Fruit fly (Drosophila melanogaster): Measurements from ENCODE around the gene Hcs.

The Hcs gene

DNA sequence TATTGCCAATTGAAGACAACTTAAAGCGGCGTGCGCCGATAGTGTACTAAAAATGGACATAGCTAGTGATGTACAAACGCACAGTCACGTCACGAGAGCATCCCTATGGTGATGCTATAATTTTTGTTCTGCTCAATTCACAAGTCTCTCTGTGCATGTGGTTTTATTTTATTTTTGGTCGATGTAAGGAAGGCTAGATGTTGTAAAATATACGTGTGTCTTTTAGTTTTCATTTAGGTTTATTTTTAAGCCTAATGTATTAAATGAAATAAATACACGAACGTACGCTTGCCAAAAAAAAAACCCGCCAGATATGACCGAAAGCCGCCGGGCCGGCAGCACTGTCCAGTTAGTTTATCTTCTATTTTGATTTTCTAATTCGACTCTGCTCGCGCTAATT is at the start of gene Hcs, which contains the start of the genes CG45100 and HDAC3 (continued):
- TF ChIP-seq CG8388 (GFP tag; optimal IDR thresholded peaks at IDR 0.05) (no peak), Mes4 (GFP tag; optimal IDR thresholded peaks at IDR 0.05) (no peak), Hand (GFP tag; optimal IDR thresholded peaks at IDR 0.05) (no peak), emc (GFP tag; optimal IDR thresholded peaks at IDR 0.05) (peak; percentile 28), ranshi (GFP tag; IDR thresholded peaks at IDR 0.05) (no peak), CG9797 (GFP tag; optimal IDR thresholded peaks at IDR 0.05) (peak; percentile 29), fd64A (GFP tag; optimal IDR thresholded peaks at IDR 0.05) (no peak), tio (GFP tag; optimal IDR thresholded peaks at IDR 0.05) (no peak), NC2β (GFP tag; optimal IDR thresholded peaks at IDR 0.05) (peak; percentile 28), CG43689 (GFP tag; IDR thresholded peaks at IDR 0.05) (no peak), Rx (GFP tag; IDR thresholded peaks at IDR 0.05) (no peak), sob (GFP tag; IDR thresholded peaks at IDR 0.05) (peak; percentile 54; the same call in 1 of the 2 replicates), CG6254 (GFP tag; optimal IDR thresholded peaks at IDR 0.05) (no peak), fd3F (GFP tag; optimal IDR thresholded peaks at IDR 0.05) (no peak), CG10959 (GFP tag; IDR thresholded peaks at IDR 0.05) (no peak), Mad (GFP tag; optimal IDR thresholded peaks at IDR 0.05) (peak; percentile 50), cwo (GFP tag; optimal IDR thresholded peaks at IDR 0.05) (no peak), ssp (GFP tag; IDR thresholded peaks at IDR 0.05) (no peak), CkIIα-i1 (GFP tag; IDR thresholded peaks at IDR 0.05) (no peak), CG42726 (GFP tag; IDR thresholded peaks at IDR 0.05; ENCODE audit: partially characterized antibody) (peak; percentile 50), CG4424 (GFP tag; optimal IDR thresholded peaks at IDR 0.05) (peak; percentile 26), Dip3 (GFP tag; optimal IDR thresholded peaks at IDR 0.05) (peak; percentile 57), Pdp1 (GFP tag; optimal IDR thresholded peaks at IDR 0.05) (peak in 1 of 2 experiments; percentile 48), Dad (GFP tag; optimal IDR thresholded peaks at IDR 0.05) (peak; percentile 67), CG8281 (tag; optimal IDR thresholded peaks at IDR 0.05) (no peak), dmrt99B (tag; optimal IDR thresholded peaks at IDR 0.05) (no peak), CG31224 (GFP tag; IDR thresholded peaks at IDR 0.05) (0 out of 2 replicates have a peak, but pooled peaks have one; percentile 15), CG1024 (GFP tag; IDR thresholded peaks at IDR 0.05) (no peak), exex (tag; optimal IDR thresholded peaks at IDR 0.05) (no peak), Hr51 (GFP tag; optimal IDR thresholded peaks at IDR 0.05) (peak in 1 of 2 experiments; percentile 55), bcd (GFP tag; optimal IDR thresholded peaks at IDR 0.05) (no peak), maf-S (GFP tag; optimal IDR thresholded peaks at IDR 0.05) (peak; percentile 20), bigmax (GFP tag; optimal IDR thresholded peaks at IDR 0.05) (no peak), CG10654 (GFP tag; optimal IDR thresholded peaks at IDR 0.05) (peak; percentile 2), H15 (GFP tag; IDR thresholded peaks at IDR 0.05) (no peak), CG2120 (GFP tag; optimal IDR thresholded peaks at IDR 0.05) (peak; percentile 82), Fer3 (tag; optimal IDR thresholded peaks at IDR 0.05) (no peak), Nf-YA (GFP tag; IDR thresholded peaks at IDR 0.05) (no peak), ap (GFP tag; IDR thresholded peaks at IDR 0.05) (no peak), sd (tag; optimal IDR thresholded peaks at IDR 0.05) (no peak), Mrtf (GFP tag; IDR thresholded peaks at IDR 0.05) (no peak), CG2889 (GFP tag; IDR thresholded peaks at IDR 0.05) (no peak), slbo (GFP tag; IDR thresholded peaks at IDR 0.05) (peak; percentile 78), CG1647 (GFP tag; optimal IDR thresholded peaks at IDR 0.05) (no peak), CG3838 (GFP tag; optimal IDR thresholded peaks at IDR 0.05) (no peak), CG15269 (tag; optimal IDR thresholded peaks at IDR 0.05) (no peak), Neu2 (GFP tag; optimal IDR thresholded peaks at IDR 0.05; ENCODE audit: borderline replicate concordance) (no peak), Deaf1 (tag; optimal IDR thresholded peaks at IDR 0.05) (no peak), Dp (GFP tag; optimal IDR thresholded peaks at IDR 0.05) (peak; percentile 22), CG13894 (tag; optimal IDR thresholded peaks at IDR 0.05) (no peak), slp2 (GFP tag; optimal IDR thresholded peaks at IDR 0.05) (peak; percentile 20)

Data from whole organism, embryonic.